Worm (Caenorhabditis elegans) whole organism, L4 larva: ENCODE data around the gene scl-10.

Experiments
- F49E8.2 ChIP-seq: sonication (generic microtip); optimal IDR thresholded peaks from 2 replicates; lab custom pipeline; 2016; ENCODE audit warnings: missing compliant biosample characterization, mild to moderate bottlenecking, missing genetic modification characterization, borderline replicate concordance
- Y48G9A.11 ChIP-seq: fragments of 200-800 bp; sonication (Bioruptor generic); IDR thresholded peaks from 2 replicates; pipeline ENCODE4 v1.3.6; 2022; ENCODE audit warnings: missing genetic modification reagents, missing genetic modification characterization, missing compliant biosample characterization
- aha-1 ChIP-seq: fragments of 150-350 bp; peaks from one replicate; lab custom pipeline; 2014; ENCODE audit warnings: missing biosample characterization, missing genetic modification characterization
- ceh-44 ChIP-seq: fragments of 200-800 bp; sonication (Bioruptor generic); IDR thresholded peaks from 2 replicates; pipeline ENCODE4 v1.3.6; 2022; ENCODE audit warnings: missing genetic modification reagents, missing genetic modification characterization, missing compliant biosample characterization
- ceh-82 ChIP-seq: sonication (generic microtip); optimal IDR thresholded peaks from 2 replicates; lab custom pipeline; 2017; ENCODE audit warnings: missing biosample characterization, missing genetic modification characterization
- gei-8 ChIP-seq: fragments of 200-800 bp; sonication (Bioruptor generic); optimal IDR thresholded peaks from 2 replicates; lab custom pipeline; 2018; ENCODE audit warnings: mild to moderate bottlenecking, missing genetic modification characterization, missing compliant biosample characterization
- lin-13 ChIP-seq: fragments of 150-350 bp; optimal IDR thresholded peaks from 2 replicates; lab custom pipeline; 2014; ENCODE audit warnings: missing biosample characterization, missing genetic modification reagents, missing genetic modification characterization
- lin-39 ChIP-seq: fragments of 150-350 bp; optimal IDR thresholded peaks from 2 replicates; lab custom pipeline; 2014; ENCODE audit warnings: missing biosample characterization, missing genetic modification reagents, missing genetic modification characterization
- lir-3 ChIP-seq: sonication (generic microtip); optimal IDR thresholded peaks from 2 replicates; lab custom pipeline; 2016; ENCODE audit warnings: mild to moderate bottlenecking, missing genetic modification characterization, missing compliant biosample characterization
- nhr-10 ChIP-seq: fragments of 150-350 bp; optimal IDR thresholded peaks from 2 replicates; lab custom pipeline; 2014; ENCODE audit warnings: missing biosample characterization, missing genetic modification characterization
- nhr-237 ChIP-seq: sonication (generic microtip); optimal IDR thresholded peaks from 2 replicates; lab custom pipeline; 2017; ENCODE audit warnings: missing biosample characterization, missing genetic modification characterization

DNA sequence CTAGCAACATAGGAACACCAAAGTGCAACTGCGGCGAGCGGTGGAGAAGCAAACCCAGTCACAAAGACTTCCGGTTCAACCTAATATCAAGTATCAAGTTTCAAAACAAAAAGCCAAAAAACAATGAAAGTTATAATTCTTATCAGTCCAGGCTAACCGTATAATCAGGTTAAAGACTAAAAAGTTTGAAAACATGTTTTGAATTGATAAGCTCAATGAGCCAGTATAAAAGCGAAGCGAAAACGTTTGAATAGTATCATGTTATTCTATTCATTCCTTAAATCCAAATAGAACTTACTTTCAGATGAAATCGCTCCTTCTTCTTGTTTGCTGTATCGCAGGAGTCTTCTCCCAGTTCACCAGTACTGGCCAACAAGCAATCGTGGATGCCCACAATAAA lies 2.8 kb downstream of the scl-10 start, which contains the start of gene scl-11:
- no peak for TF ChIP-seq ceh-82 (tag; lab: Kevin White, UChicago)
- TF ChIP-seq nhr-237 (tag; lab: Kevin White, UChicago): no peak
- TF ChIP-seq F49E8.2 (tag; lab: Kevin White, UChicago): no peak
- no peak for TF ChIP-seq lin-13 (GFP tag; lab: Kevin White, UChicago)
- no peak for TF ChIP-seq gei-8 (GFP tag; lab: Kevin White, UChicago)
- TF ChIP-seq nhr-10 (tag; lab: Kevin White, UChicago): no peak
- TF ChIP-seq Y48G9A.11 (GFP tag; lab: Robert Waterston, UW): no peak
- no peak for TF ChIP-seq lir-3
- no peak for TF ChIP-seq aha-1 (tag; lab: Kevin White, UChicago)
- TF ChIP-seq lin-39 (tag; lab: Kevin White, UChicago): no peak
- TF ChIP-seq ceh-44 (GFP tag; lab: Robert Waterston, UW): no peak
